Fruit fly (Drosophila melanogaster): ENCODE data around the gene CG33281.

DNA sequence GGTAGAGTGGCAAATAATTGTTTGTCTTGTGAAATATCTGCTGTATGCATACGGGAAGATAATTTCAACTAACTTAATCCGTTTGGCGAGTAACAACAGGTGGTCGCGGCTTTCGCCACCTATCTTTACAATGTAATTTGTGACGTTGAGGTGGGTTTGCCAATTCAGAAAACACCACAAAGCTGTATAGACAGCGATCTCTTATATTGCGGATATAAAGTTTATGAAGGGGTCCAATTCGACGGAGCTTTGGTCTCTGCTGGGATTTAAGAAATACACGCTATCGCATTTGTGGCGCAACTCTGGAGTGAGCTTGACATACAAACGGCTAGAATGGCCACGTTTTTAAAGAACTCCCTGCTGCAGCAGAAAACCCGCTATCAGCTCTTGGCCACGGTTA lies 3.6 kb downstream of the CG33281 start, which contains the start of gene CG33282:
- no peak for TF ChIP-seq CG8478 (optimal IDR thresholded peaks at IDR 0.05)
- no peak for TF ChIP-seq CTCF (optimal IDR thresholded peaks at IDR 0.05)
